Worm (Caenorhabditis elegans): ENCODE data around the gene rsp-4.
A peak's percentile ranks its signal among the peaks of the same experiment; 100 is the strongest.

rsp-4 gene

DNA sequence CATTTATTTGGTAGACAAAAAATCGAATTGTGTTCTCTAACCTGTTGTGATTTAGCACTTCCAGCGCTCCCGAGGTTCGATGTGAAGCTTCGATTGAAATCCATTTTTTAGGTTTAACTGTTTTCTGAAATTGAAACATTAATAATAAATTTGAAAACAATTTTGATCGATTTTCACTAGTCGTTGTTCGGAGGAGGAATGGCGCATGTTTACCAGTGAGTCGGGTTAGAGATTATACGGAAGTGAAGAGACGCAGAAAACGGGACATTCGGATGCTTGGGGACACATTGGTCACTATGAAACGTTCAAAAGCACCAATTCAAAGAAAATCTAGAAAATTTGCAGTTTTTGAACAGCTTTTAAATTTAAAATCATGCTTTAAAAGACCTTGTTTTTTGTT, 10.1 kb upstream of the rsp-4 start, which contains the start of gene fbxl-3:
fbxl-3 (minus strand) TSS at position 124 of the 400 bp plus-strand sequence.
- TF ChIP-seq hmg-1.2 (GFP tag; IDR thresholded peaks at IDR 0.05): peak; percentile 83; the same call in 1 of the 2 replicates
- TF ChIP-seq mxl-1 (tag; optimal IDR thresholded peaks at IDR 0.05): no peak

DNA sequence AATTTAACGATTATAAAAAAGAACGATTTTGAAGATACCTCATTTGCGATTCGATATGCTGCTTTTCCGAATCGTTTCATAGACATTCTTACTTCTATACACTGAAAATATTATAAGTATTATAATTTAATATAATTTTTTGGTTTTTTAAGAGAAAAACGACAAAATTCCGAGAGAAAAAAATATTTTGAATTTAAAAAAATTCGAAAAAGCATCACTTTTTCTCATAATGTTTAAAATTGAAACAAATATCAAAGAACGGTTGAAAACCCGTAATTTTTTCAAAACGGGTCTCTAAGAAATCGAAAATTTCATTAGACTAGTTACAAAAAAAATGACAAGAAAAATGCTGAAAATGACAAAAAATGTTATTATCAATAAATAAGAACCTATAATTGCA, 7.0 kb upstream of the rsp-4 start, which contains the start of gene pink-1:
pink-1 (minus strand) TSS at position 101 of the 400 bp plus-strand sequence.
- no peak for TF ChIP-seq lin-26 (GFP tag; IDR thresholded peaks at IDR 0.05)
- no peak for TF ChIP-seq lin-40 (tag; optimal IDR thresholded peaks at IDR 0.05)
- no peak for TF ChIP-seq K11D2.4 (GFP tag; IDR thresholded peaks at IDR 0.05)
- no peak for TF ChIP-seq ets-4 (GFP tag; optimal IDR thresholded peaks at IDR 0.05)
- no peak for TF ChIP-seq repo-1 (tag; optimal IDR thresholded peaks at IDR 0.05)
- no peak for TF ChIP-seq dpl-1 (GFP tag; optimal IDR thresholded peaks at IDR 0.05)
- no peak for TF ChIP-seq rcor-1 (GFP tag; IDR thresholded peaks at IDR 0.05)
- no peak for TF ChIP-seq ztf-26 (tag; optimal IDR thresholded peaks at IDR 0.05)
- no peak for TF ChIP-seq K12H6.12 (tag; optimal IDR thresholded peaks at IDR 0.05)
- TF ChIP-seq madf-8 (GFP tag; conservative IDR thresholded peaks at IDR 0.05): no peak

DNA sequence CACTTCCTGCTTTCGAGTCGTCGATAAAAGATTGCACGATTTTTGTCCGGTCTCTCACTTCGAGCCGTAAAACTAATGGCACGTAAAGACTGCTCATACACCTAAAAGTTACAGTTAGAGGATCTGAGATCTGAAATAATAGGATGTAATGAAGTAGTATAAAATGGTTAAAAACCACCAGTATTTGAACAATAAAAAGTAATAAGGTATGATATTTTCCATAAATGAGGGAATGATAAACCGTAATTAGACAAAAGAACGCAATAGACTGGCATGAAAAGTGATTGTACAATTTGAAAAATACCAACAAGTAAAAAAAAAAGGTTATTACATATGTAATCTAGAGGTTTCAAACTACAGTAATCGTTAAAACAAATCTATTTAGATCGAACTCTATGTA, 4.5 kb upstream of the rsp-4 start, which contains the start of gene brap-2:
brap-2 (minus strand) TSS at position 101 of the 400 bp plus-strand sequence.
- no peak for TF ChIP-seq unc-130 (GFP tag; optimal IDR thresholded peaks at IDR 0.05)

DNA sequence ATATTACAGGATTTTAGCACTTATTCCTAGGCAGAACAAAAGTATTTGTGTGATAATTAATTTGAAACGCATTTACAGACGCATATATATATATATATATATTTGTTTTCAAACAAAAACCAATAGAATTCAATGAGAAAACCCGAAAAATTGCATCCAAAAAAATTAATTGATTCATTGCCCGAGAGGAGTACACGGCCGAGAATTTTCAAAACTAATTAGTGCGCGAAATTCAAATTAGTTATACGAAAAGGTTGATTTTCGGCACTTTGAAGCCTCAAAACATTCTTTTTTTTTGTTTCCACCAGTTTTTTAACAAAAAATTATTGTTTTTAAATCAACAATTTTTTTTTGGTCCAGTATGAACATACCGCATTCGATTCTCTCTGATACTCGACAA, 2.8 kb upstream of the rsp-4 start:
- TF ChIP-seq lir-1 (GFP tag; conservative IDR thresholded peaks at IDR 0.05) (no peak), repo-1 (tag; optimal IDR thresholded peaks at IDR 0.05) (no peak), bed-2 (GFP tag; IDR thresholded peaks at IDR 0.05) (no peak), lin-54 (GFP tag; optimal IDR thresholded peaks at IDR 0.05) (peak; percentile 25), T26A5.8 (tag; optimal IDR thresholded peaks at IDR 0.05) (no peak), D2030.7 (GFP tag; IDR thresholded peaks at IDR 0.05) (no peak)

DNA sequence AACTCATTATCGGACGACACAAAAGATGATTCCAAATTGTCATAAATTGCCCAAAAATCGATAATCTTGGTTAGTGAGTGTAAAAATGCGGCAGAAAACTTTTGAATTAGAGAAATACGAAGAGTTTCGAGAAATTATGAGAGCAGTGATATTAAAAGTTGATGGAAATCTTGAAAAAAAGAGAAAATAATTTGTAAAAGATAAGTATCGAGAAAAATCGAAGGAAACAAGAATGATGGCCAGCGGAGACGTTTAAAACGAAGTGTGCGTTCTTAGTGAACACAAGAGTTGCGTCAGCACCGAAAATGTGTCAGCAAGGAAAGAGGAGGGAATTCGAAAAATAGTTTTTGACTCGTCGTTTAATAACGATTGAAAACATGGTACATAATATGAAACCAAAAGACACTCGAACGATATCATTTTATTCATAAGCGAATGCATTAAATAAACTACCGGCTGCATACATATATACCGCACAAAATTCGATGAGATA, 1.2 kb upstream of the rsp-4 start, which contains the start of gene ndx-6:
ndx-6 (minus strand) TSS at position 51 of the 493 bp plus-strand sequence.
- TF ChIP-seq lsy-27 (tag; optimal IDR thresholded peaks at IDR 0.05; ENCODE audit: borderline replicate concordance, insufficient read depth) (no peak), ceh-91 (GFP tag; IDR thresholded peaks at IDR 0.05) (0 out of 2 replicates have a peak, but pooled peaks have one; percentile 33), Y53G8AR.9 (GFP tag; conservative IDR thresholded peaks at IDR 0.05) (peak; percentile 78), ets-4 (GFP tag; optimal IDR thresholded peaks at IDR 0.05) (no peak), Y67H2A.10 (GFP tag; conservative IDR thresholded peaks at IDR 0.05) (no peak), rpc-1 (optimal IDR thresholded peaks at IDR 0.05) (no peak), rpc-1 (tag; optimal IDR thresholded peaks at IDR 0.05) (no peak), nfya-1 (tag; optimal IDR thresholded peaks at IDR 0.05; ENCODE audit: borderline replicate concordance, insufficient read depth) (no peak), hmg-1.2 (GFP tag; IDR thresholded peaks at IDR 0.05) (peak; percentile 43; the same call in 1 of the 2 replicates), B0336.3 (GFP tag; IDR thresholded peaks at IDR 0.05) (0 out of 2 replicates have a peak, but pooled peaks have one; percentile 55), let-526 (GFP tag; IDR thresholded peaks at IDR 0.05) (no peak), atf-7 (tag; optimal IDR thresholded peaks at IDR 0.05) (no peak), nhr-179 (tag; optimal IDR thresholded peaks at IDR 0.05) (no peak), F23B12.7 (tag; optimal IDR thresholded peaks at IDR 0.05; ENCODE audit: insufficient read depth) (no peak), Y53F4B.3 (GFP tag; IDR thresholded peaks at IDR 0.05) (no peak), F55B11.4 (tag; optimal IDR thresholded peaks at IDR 0.05; ENCODE audit: borderline replicate concordance, insufficient read depth) (no peak), tbp1 (GFP tag; optimal IDR thresholded peaks at IDR 0.05) (peak; percentile 56), attf-6 (GFP tag; IDR thresholded peaks at IDR 0.05) (peak; percentile 38; the same call in 1 of the 2 replicates), lag-1 (GFP tag; IDR thresholded peaks at IDR 0.05) (no peak), pbrm-1 (GFP tag; IDR thresholded peaks at IDR 0.05) (peak; percentile 52; the same call in 1 of the 2 replicates), mcd-1 (GFP tag; IDR thresholded peaks at IDR 0.05) (peak; percentile 79), lin-54 (GFP tag; optimal IDR thresholded peaks at IDR 0.05) (peak; percentile 98), mxl-1 (tag; optimal IDR thresholded peaks at IDR 0.05) (no peak), repo-1 (tag; optimal IDR thresholded peaks at IDR 0.05) (peak; percentile 58), sdz-38 (tag; optimal IDR thresholded peaks at IDR 0.05) (no peak), bed-2 (GFP tag; IDR thresholded peaks at IDR 0.05) (no peak), ekl-4 (GFP tag; IDR thresholded peaks at IDR 0.05) (0 out of 2 replicates have a peak, but pooled peaks have one; percentile 64), pha-4 (tag; optimal IDR thresholded peaks at IDR 0.05) (peak; percentile 50), B0035.1 (tag; optimal IDR thresholded peaks at IDR 0.05) (no peak)

All from whole organism, young adult.